Worm (Caenorhabditis elegans): Measurements from ENCODE around the gene oac-14.

DNA sequence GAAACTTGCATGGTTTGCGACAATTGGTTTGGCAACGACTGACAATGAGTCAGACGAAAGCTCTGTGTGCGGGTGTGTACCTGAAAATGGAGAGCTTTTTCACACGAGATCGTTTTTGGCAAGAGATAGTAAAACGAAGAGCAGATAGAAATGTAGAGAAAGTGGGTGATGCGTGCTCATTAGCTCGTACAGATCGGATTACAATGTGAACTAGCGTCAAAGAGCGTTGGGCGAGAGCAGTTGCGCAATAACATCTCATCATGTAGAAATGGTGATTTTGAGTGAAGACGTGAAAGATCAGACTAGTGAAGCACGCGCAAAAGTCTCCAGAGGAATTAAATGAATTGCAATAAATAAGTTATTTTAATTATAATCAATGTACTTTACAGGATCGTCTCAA is 46.7 kb downstream of the oac-14 start, which contains the start of gene flp-2:
- TF ChIP-seq dao-5 (tag; optimal IDR thresholded peaks at IDR 0.05) (no peak), him-1 (tag; optimal IDR thresholded peaks at IDR 0.05) (no peak)
